Worm (Caenorhabditis elegans) whole organism, mixed stage, embryonic: ENCODE data around the gene C03B1.13.
A peak's percentile ranks its signal among the peaks of the same experiment; 100 is the strongest.

Experiments used
- M03D4.4 ChIP-seq: sonication (generic microtip); optimal IDR thresholded peaks from 2 replicates; lab custom pipeline; 2017; ENCODE audit warnings: mild to moderate bottlenecking, missing genetic modification characterization, missing compliant biosample characterization
- bed-3 ChIP-seq: fragments of 200-800 bp; sonication (Bioruptor generic); optimal IDR thresholded peaks from 3 replicates; lab custom pipeline; 2018; ENCODE audit warnings: mild to moderate bottlenecking, missing genetic modification characterization, moderate library complexity, missing compliant biosample characterization
- blmp-1 ChIP-seq: fragments of 150-350 bp; optimal IDR thresholded peaks from 2 replicates; lab custom pipeline; 2014; ENCODE audit warnings: missing biosample characterization, missing genetic modification characterization
- ceh-39 ChIP-seq: fragments of 150-350 bp; optimal IDR thresholded peaks from 2 replicates; lab custom pipeline; 2014; ENCODE audit warnings: missing biosample characterization, missing genetic modification characterization
- ceh-43 ChIP-seq: fragments of 200-800 bp; sonication (Bioruptor generic); optimal IDR thresholded peaks from 2 replicates; lab custom pipeline; 2018; ENCODE audit warnings: mild to moderate bottlenecking, missing genetic modification characterization, moderate library complexity, missing compliant biosample characterization
- ceh-83 ChIP-seq: fragments of 200-800 bp; sonication (Bioruptor generic); optimal IDR thresholded peaks from 2 replicates; lab custom pipeline; 2018; ENCODE audit warnings: mild to moderate bottlenecking, missing genetic modification characterization, missing compliant biosample characterization
- ces-1 ChIP-seq: fragments of 150-350 bp; optimal IDR thresholded peaks from 2 replicates; lab custom pipeline; 2014; ENCODE audit warnings: missing biosample characterization, missing genetic modification reagents, missing genetic modification characterization
- cnd-1 ChIP-seq: fragments of 200-800 bp; sonication (Bioruptor generic); optimal IDR thresholded peaks from 2 replicates; lab custom pipeline; 2018; ENCODE audit warnings: mild to moderate bottlenecking, missing genetic modification characterization, missing compliant biosample characterization
- drap-1 ChIP-seq: fragments of 200-800 bp; sonication (Bioruptor generic); optimal IDR thresholded peaks from 3 replicates; lab custom pipeline; 2018; ENCODE audit warnings: mild to moderate bottlenecking, missing genetic modification characterization, missing compliant biosample characterization
- elt-1 ChIP-seq: sonication (generic microtip); optimal IDR thresholded peaks from 2 replicates; lab custom pipeline; 2017; ENCODE audit warnings: missing genetic modification characterization, mild to moderate bottlenecking, missing compliant biosample characterization, antibody characterized with exemption, moderate library complexity, borderline replicate concordance; ENCODE audit not compliant: insufficient read depth
- elt-3 ChIP-seq: fragments of 150-350 bp; optimal IDR thresholded peaks from 2 replicates; lab custom pipeline; 2014; ENCODE audit warnings: missing biosample characterization, missing genetic modification characterization
- flh-1 ChIP-seq: fragments of 200-800 bp; sonication (Bioruptor generic); optimal IDR thresholded peaks from 2 replicates; lab custom pipeline; 2018; ENCODE audit warnings: mild to moderate bottlenecking, missing genetic modification characterization, moderate library complexity, missing compliant biosample characterization
- ham-2 ChIP-seq: fragments of 200-800 bp; sonication (Bioruptor generic); optimal IDR thresholded peaks from 2 replicates; lab custom pipeline; 2018; ENCODE audit warnings: mild to moderate bottlenecking, missing genetic modification characterization, missing compliant biosample characterization
- hlh-1 ChIP-seq: fragments of 150-350 bp; optimal IDR thresholded peaks from 2 replicates; lab custom pipeline; 2014; ENCODE audit warnings: missing biosample characterization, missing genetic modification reagents, missing genetic modification characterization
- lin-13 ChIP-seq: fragments of 150-350 bp; optimal IDR thresholded peaks from 2 replicates; lab custom pipeline; 2014; ENCODE audit warnings: missing biosample characterization, missing genetic modification characterization
- lin-32 ChIP-seq: fragments of 200-800 bp; sonication (Bioruptor generic); optimal IDR thresholded peaks from 2 replicates; lab custom pipeline; 2018; ENCODE audit warnings: mild to moderate bottlenecking, missing genetic modification characterization, missing compliant biosample characterization
- lsy-2 ChIP-seq: fragments of 150-350 bp; optimal IDR thresholded peaks from 2 replicates; lab custom pipeline; 2014; ENCODE audit warnings: missing biosample characterization, missing genetic modification characterization
- mab-5 ChIP-seq: fragments of 150-350 bp; optimal IDR thresholded peaks from 2 replicates; lab custom pipeline; 2014; ENCODE audit warnings: missing biosample characterization, missing genetic modification characterization
- mep-1 ChIP-seq: fragments of 150-350 bp; optimal IDR thresholded peaks from 2 replicates; lab custom pipeline; 2017; ENCODE audit warnings: missing biosample characterization, missing genetic modification reagents, missing genetic modification characterization, inconsistent platforms
- mls-2 ChIP-seq: sonication (generic microtip); optimal IDR thresholded peaks from 2 replicates; lab custom pipeline; 2016; ENCODE audit warnings: mild to moderate bottlenecking, missing genetic modification characterization, moderate library complexity, missing compliant biosample characterization
- nhr-12 ChIP-seq: fragments of 150-350 bp; optimal IDR thresholded peaks from 2 replicates; lab custom pipeline; 2014; ENCODE audit warnings: missing biosample characterization, missing genetic modification characterization
- nhr-237 ChIP-seq: fragments of 150-350 bp; optimal IDR thresholded peaks from 2 replicates; lab custom pipeline; 2014; ENCODE audit warnings: missing biosample characterization, missing genetic modification characterization
- nhr-28 ChIP-seq: fragments of 150-350 bp; optimal IDR thresholded peaks from 2 replicates; lab custom pipeline; 2014; ENCODE audit warnings: missing biosample characterization, missing genetic modification characterization
- nhr-76 ChIP-seq: sonication (generic microtip); optimal IDR thresholded peaks from 2 replicates; lab custom pipeline; 2017; ENCODE audit warnings: missing biosample characterization, missing genetic modification characterization
- pha-4 ChIP-seq: fragments of 150-350 bp; optimal IDR thresholded peaks from 2 replicates; lab custom pipeline; 2018; ENCODE audit warnings: missing biosample characterization, missing genetic modification reagents, missing genetic modification characterization
- sem-2 ChIP-seq: fragments of 200-800 bp; sonication (Bioruptor generic); optimal IDR thresholded peaks from 2 replicates; lab custom pipeline; 2018; ENCODE audit warnings: mild to moderate bottlenecking, missing genetic modification characterization, missing compliant biosample characterization
- snpc-4 ChIP-seq: fragments of 150-350 bp; optimal IDR thresholded peaks from 2 replicates; lab custom pipeline; 2014; ENCODE audit warnings: missing biosample characterization, missing genetic modification characterization
- sptf-1 ChIP-seq: sonication (generic microtip); optimal IDR thresholded peaks from 2 replicates; lab custom pipeline; 2017; ENCODE audit warnings: mild to moderate bottlenecking, missing genetic modification characterization, moderate library complexity, missing compliant biosample characterization
- tbx-8 ChIP-seq: fragments of 200-800 bp; sonication (Bioruptor generic); optimal IDR thresholded peaks from 2 replicates; lab custom pipeline; 2018; ENCODE audit warnings: mild to moderate bottlenecking, missing genetic modification characterization, moderate library complexity, missing compliant biosample characterization
- unc-120 ChIP-seq: sonication (generic microtip); optimal IDR thresholded peaks from 2 replicates; lab custom pipeline; 2017; ENCODE audit warnings: missing genetic modification characterization, missing compliant biosample characterization; ENCODE audit not compliant: poor library complexity, severe bottlenecking
- unc-39 ChIP-seq: fragments of 150-350 bp; optimal IDR thresholded peaks from 2 replicates; lab custom pipeline; 2014; ENCODE audit warnings: missing biosample characterization, missing genetic modification characterization
- unc-62 ChIP-seq: fragments of 150-350 bp; optimal IDR thresholded peaks from 2 replicates; lab custom pipeline; 2014; ENCODE audit warnings: missing biosample characterization, missing genetic modification reagents, missing genetic modification characterization
- zip-8 ChIP-seq: fragments of 150-350 bp; optimal IDR thresholded peaks from 2 replicates; lab custom pipeline; 2014; ENCODE audit warnings: missing biosample characterization, missing genetic modification characterization
- ztf-11 ChIP-seq: fragments of 150-350 bp; optimal IDR thresholded peaks from 2 replicates; lab custom pipeline; 2014; ENCODE audit warnings: missing biosample characterization, missing genetic modification characterization

C03B1.13 gene

ce11 chrX:6337951-6338350 lies at the start of gene C03B1.13:
C03B1.13 (minus strand) TSS chrX:6338051.
- TF ChIP-seq nhr-76 (tag; lab: Kevin White, UChicago) (no peak), flh-1 (GFP tag; lab: Kevin White, UChicago) (no peak), drap-1 (GFP tag; lab: Kevin White, UChicago) (no peak), sem-2 (no peak), ztf-11 (tag; lab: Kevin White, UChicago) (no peak), hlh-1 (tag; lab: Kevin White, UChicago) (no peak), mls-2 (tag; lab: Kevin White, UChicago) (no peak), ceh-83 (no peak), sptf-1 (tag; lab: Kevin White, UChicago) (no peak), unc-62 (GFP tag; lab: Kevin White, UChicago) (no peak), ceh-39 (tag; lab: Kevin White, UChicago) (no peak), ham-2 (GFP tag; lab: Kevin White, UChicago) (no peak), snpc-4 (tag; lab: Kevin White, UChicago) (no peak), zip-8 (tag; lab: Kevin White, UChicago) (no peak), unc-120 (tag; lab: Kevin White, UChicago) (no peak), pha-4 (no peak)

- TF ChIP-seq ceh-43 (no peak), M03D4.4 (tag; lab: Kevin White, UChicago) (no peak), nhr-12 (tag; lab: Kevin White, UChicago) (no peak), ces-1 (GFP tag; lab: Kevin White, UChicago) (no peak), sptf-1 (tag; lab: Kevin White, UChicago) (no peak), mab-5 (tag; lab: Kevin White, UChicago) (no peak), nhr-28 (tag; lab: Kevin White, UChicago) (no peak), nhr-237 (tag; lab: Kevin White, UChicago) (no peak), nhr-76 (tag; lab: Kevin White, UChicago) (no peak), cnd-1 (tag; lab: Kevin White, UChicago) (no peak), elt-3 (no peak), bed-3 (no peak)
These were observed 47.3 kb upstream of the C03B1.13 start, which contains the start of gene igdb-3 for ce11 chrX:6385185-6385584. igdb-3 (plus strand) TSS chrX:6385485.

ce11 chrX:6384537-6384936 lies 46.7 kb upstream of the C03B1.13 start:
- TF ChIP-seq elt-1 (peak; percentile 90), ceh-43 (no peak), nhr-237 (tag; lab: Kevin White, UChicago) (no peak)

ce11 chrX:6382930-6383329 lies 45.1 kb upstream of the C03B1.13 start:
- TF ChIP-seq elt-1 = peak; percentile 24
- TF ChIP-seq bed-3 = no peak
- TF ChIP-seq ham-2 (GFP tag; lab: Kevin White, UChicago) = peak; percentile 19
- TF ChIP-seq hlh-1 (tag; lab: Kevin White, UChicago) = no peak

ce11 chrX:6378363-6378762 lies 40.5 kb upstream of the C03B1.13 start:
- TF ChIP-seq bed-3 (no peak), ces-1 (GFP tag; lab: Kevin White, UChicago) (peak; percentile 44), unc-120 (tag; lab: Kevin White, UChicago) (peak; percentile 36), hlh-1 (tag; lab: Kevin White, UChicago) (peak; percentile 56), unc-39 (tag; lab: Kevin White, UChicago) (no peak), ztf-11 (tag; lab: Kevin White, UChicago) (peak; percentile 20), mls-2 (tag; lab: Kevin White, UChicago) (peak; percentile 56), pha-4 (peak; percentile 91), sptf-1 (tag; lab: Kevin White, UChicago) (peak; percentile 54), lsy-2 (tag; lab: Kevin White, UChicago) (peak; percentile 11), drap-1 (GFP tag; lab: Kevin White, UChicago) (peak; percentile 65), tbx-8 (GFP tag; lab: Kevin White, UChicago) (no peak), lin-13 (tag; lab: Kevin White, UChicago) (peak; percentile 71), nhr-28 (tag; lab: Kevin White, UChicago) (no peak), nhr-12 (tag; lab: Kevin White, UChicago) (no peak), ceh-43 (no peak), sem-2 (no peak), M03D4.4 (tag; lab: Kevin White, UChicago) (no peak), zip-8 (tag; lab: Kevin White, UChicago) (no peak), blmp-1 (tag; lab: Kevin White, UChicago) (no peak), ham-2 (GFP tag; lab: Kevin White, UChicago) (peak; percentile 47), lin-32 (GFP tag; lab: Kevin White, UChicago) (no peak), nhr-237 (tag; lab: Kevin White, UChicago) (peak; percentile 44), mep-1 (tag; lab: Kevin White, UChicago) (peak; percentile 62), cnd-1 (tag; lab: Kevin White, UChicago) (peak; percentile 15), elt-3 (no peak), ceh-39 (tag; lab: Kevin White, UChicago) (no peak)
- TF ChIP-seq, all 35 proteins: peak for 14
